Fruit fly (Drosophila melanogaster): ENCODE results near the gene fy.
A peak's percentile ranks its signal among the peaks of the same experiment; 100 is the strongest.

Gene fy

DNA sequence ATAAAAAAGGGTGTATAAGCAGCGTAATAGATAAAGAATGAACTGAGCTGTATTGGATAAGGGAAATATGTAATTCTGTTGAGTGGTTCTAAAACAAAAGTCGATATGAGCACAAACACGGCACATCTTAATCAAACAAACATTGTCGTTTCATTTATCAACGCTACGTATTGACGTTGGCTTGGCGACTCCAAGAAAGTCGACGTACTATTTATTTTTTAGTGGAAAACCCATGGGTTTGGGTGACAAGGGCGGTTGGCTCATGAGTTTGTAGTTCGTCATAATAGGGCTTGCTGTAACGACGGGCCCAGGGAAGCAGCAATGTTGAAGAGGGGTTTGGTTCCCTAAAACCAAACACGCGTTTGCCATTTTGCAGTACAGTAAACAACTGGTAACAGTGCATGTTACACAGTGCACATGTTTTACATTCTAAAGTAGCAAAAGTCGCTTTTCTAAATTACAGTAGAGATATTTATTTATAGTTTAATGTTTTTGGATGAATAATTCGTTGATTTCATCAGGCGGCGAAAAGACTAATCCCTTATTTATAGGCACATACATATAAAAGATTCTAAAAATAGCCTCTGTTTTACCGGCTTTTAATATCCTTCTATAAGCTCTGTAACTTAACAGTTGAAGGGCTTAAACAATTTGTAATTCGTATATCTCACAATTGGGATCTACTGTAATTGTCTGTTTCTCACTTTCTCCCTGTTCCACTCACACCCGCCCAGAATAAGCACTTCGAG, 41.7 kb downstream of the fy start (continued):
- TF ChIP-seq Nf-YC (tag; optimal IDR thresholded peaks at IDR 0.05) (no peak), CG6765 (GFP tag; optimal IDR thresholded peaks at IDR 0.05) (no peak), CG6813 (GFP tag; optimal IDR thresholded peaks at IDR 0.05) (no peak), NFAT (GFP tag; IDR thresholded peaks at IDR 0.05) (no peak), ci (GFP tag; IDR thresholded peaks at IDR 0.05) (no peak), maf-S (GFP tag; optimal IDR thresholded peaks at IDR 0.05) (no peak), Bteb2 (GFP tag; optimal IDR thresholded peaks at IDR 0.05) (no peak), dati (GFP tag; IDR thresholded peaks at IDR 0.05) (no peak), CG10462 (GFP tag; optimal IDR thresholded peaks at IDR 0.05) (no peak), Atf6 (GFP tag; IDR thresholded peaks at IDR 0.05) (no peak), CG31224 (GFP tag; IDR thresholded peaks at IDR 0.05) (peak; percentile 46; the same call in 1 of the 2 replicates), CG11093 (GFP tag; IDR thresholded peaks at IDR 0.05) (no peak), CG14050 (GFP tag; IDR thresholded peaks at IDR 0.05) (no peak), CG12071 (GFP tag; optimal IDR thresholded peaks at IDR 0.05) (no peak), p53 (GFP tag; optimal IDR thresholded peaks at IDR 0.05) (no peak), onecut (GFP tag; IDR thresholded peaks at IDR 0.05) (no peak), HHEX (GFP tag; optimal IDR thresholded peaks at IDR 0.05) (no peak), CG5953 (GFP tag; IDR thresholded peaks at IDR 0.05) (no peak), CG17829 (tag; optimal IDR thresholded peaks at IDR 0.05) (no peak), gem (tag; optimal IDR thresholded peaks at IDR 0.05) (peak; percentile 55), D (optimal IDR thresholded peaks at IDR 0.05) (no peak), D (GFP tag; optimal IDR thresholded peaks at IDR 0.05) (peak; percentile 46), nerfin-1 (tag; optimal IDR thresholded peaks at IDR 0.05) (no peak), dmrt99B (tag; optimal IDR thresholded peaks at IDR 0.05) (peak; percentile 55), Mrtf (GFP tag; IDR thresholded peaks at IDR 0.05) (no peak), BtbVII (GFP tag; optimal IDR thresholded peaks at IDR 0.05) (no peak), cwo (GFP tag; optimal IDR thresholded peaks at IDR 0.05) (no peak), CG7357 (GFP tag; IDR thresholded peaks at IDR 0.05) (no peak), ems (GFP tag; optimal IDR thresholded peaks at IDR 0.05) (no peak), nau (GFP tag; optimal IDR thresholded peaks at IDR 0.05) (no peak), al (GFP tag; IDR thresholded peaks at IDR 0.05) (no peak), inv (GFP tag; IDR thresholded peaks at IDR 0.05; ENCODE audit: partially characterized antibody) (no peak), stc (GFP tag; IDR thresholded peaks at IDR 0.05) (no peak), chn (GFP tag; optimal IDR thresholded peaks at IDR 0.05) (no peak), CG6175 (GFP tag; IDR thresholded peaks at IDR 0.05) (no peak), Dfd (GFP tag; optimal IDR thresholded peaks at IDR 0.05) (no peak), CG2199 (GFP tag; IDR thresholded peaks at IDR 0.05) (peak; percentile 38; the same call in 1 of the 3 replicates), CG3163 (GFP tag; optimal IDR thresholded peaks at IDR 0.05) (no peak), CG18619 (GFP tag; optimal IDR thresholded peaks at IDR 0.05) (no peak), knrl (GFP tag; IDR thresholded peaks at IDR 0.05; ENCODE audit: partially characterized antibody) (no peak), CG3995 (GFP tag; optimal IDR thresholded peaks at IDR 0.05) (no peak), wek (GFP tag; optimal IDR thresholded peaks at IDR 0.05) (no peak), CG10366 (GFP tag; IDR thresholded peaks at IDR 0.05) (no peak), CG14014 (GFP tag; IDR thresholded peaks at IDR 0.05) (no peak), CG43689 (GFP tag; IDR thresholded peaks at IDR 0.05) (no peak), CTCF (GFP tag; optimal IDR thresholded peaks at IDR 0.05) (no peak), ap (GFP tag; IDR thresholded peaks at IDR 0.05) (no peak), CG15011 (GFP tag; optimal IDR thresholded peaks at IDR 0.05) (no peak), Adf1 (GFP tag; IDR thresholded peaks at IDR 0.05) (no peak), tap (tag; optimal IDR thresholded peaks at IDR 0.05) (no peak), Chrac-16 (GFP tag; optimal IDR thresholded peaks at IDR 0.05) (peak; percentile 10), CG34376 (GFP tag; optimal IDR thresholded peaks at IDR 0.05) (no peak)
